Fruit fly (Drosophila melanogaster) whole organism, prepupa: Measurements from ENCODE around the gene Vps39.

Experiments used
- CG11294 ChIP-seq: fragments of 200-800 bp; sonication (Bioruptor generic); IDR thresholded peaks from 2 replicates; pipeline ENCODE4 v1.3.6; 2022; ENCODE audit warnings: missing biosample characterization, missing genetic modification characterization
- CG11762 ChIP-seq: fragments of 200-800 bp; sonication (Bioruptor generic); optimal IDR thresholded peaks from 3 replicates; lab custom pipeline; 2016; ENCODE audit warnings: missing biosample characterization, missing genetic modification characterization; ENCODE audit not compliant: insufficient read depth
- CG11902 ChIP-seq: fragments of 200-800 bp; sonication (Bioruptor generic); optimal IDR thresholded peaks from 3 replicates; lab custom pipeline; 2016; ENCODE audit warnings: missing biosample characterization, missing genetic modification characterization
- CG15336 ChIP-seq: fragments of 200-800 bp; sonication (Bioruptor generic); IDR thresholded peaks from 2 replicates; pipeline ENCODE4 v1.3.6; 2022; ENCODE audit warnings: missing biosample characterization, missing genetic modification characterization
- CG1621 ChIP-seq: fragments of 200-800 bp; sonication (Bioruptor generic); optimal IDR thresholded peaks from 3 replicates; lab custom pipeline; 2018; ENCODE audit warnings: missing biosample characterization, mild to moderate bottlenecking, missing genetic modification characterization
- CG16779 ChIP-seq: fragments of 200-800 bp; sonication (Bioruptor generic); optimal IDR thresholded peaks from 3 replicates; lab custom pipeline; 2017; ENCODE audit warnings: missing biosample characterization, mild to moderate bottlenecking, missing genetic modification characterization
- CG31627 ChIP-seq: fragments of 200-800 bp; sonication (Bioruptor generic); optimal IDR thresholded peaks from 3 replicates; lab custom pipeline; 2016; ENCODE audit warnings: missing biosample characterization, missing genetic modification characterization
- CG34406 ChIP-seq: fragments of 200-800 bp; sonication (Bioruptor generic); optimal IDR thresholded peaks from 3 replicates; lab custom pipeline; 2016; ENCODE audit warnings: missing biosample characterization, missing genetic modification characterization
- CG6163 ChIP-seq: fragments of 200-800 bp; sonication (Bioruptor generic); IDR thresholded peaks from 3 replicates; pipeline ENCODE4 v1.3.6; 2022; ENCODE audit warnings: missing biosample characterization, missing genetic modification characterization
- CG6276 ChIP-seq: fragments of 200-800 bp; sonication (Bioruptor generic); optimal IDR thresholded peaks from 2 replicates; lab custom pipeline; 2017; ENCODE audit warnings: missing biosample characterization, mild to moderate bottlenecking, missing genetic modification characterization
- CG6792 ChIP-seq: fragments of 200-800 bp; sonication (Bioruptor generic); optimal IDR thresholded peaks from 3 replicates; lab custom pipeline; 2016; ENCODE audit warnings: missing biosample characterization, missing genetic modification characterization
- CG6854 ChIP-seq: fragments of 200-800 bp; sonication (Bioruptor generic); optimal IDR thresholded peaks from 2 replicates; lab custom pipeline; 2017; ENCODE audit warnings: missing biosample characterization, mild to moderate bottlenecking, missing genetic modification characterization
- CG7368 ChIP-seq: fragments of 200-800 bp; sonication (Bioruptor generic); optimal IDR thresholded peaks from 3 replicates; lab custom pipeline; 2016; ENCODE audit warnings: missing biosample characterization, missing genetic modification characterization
- CG8119 ChIP-seq: fragments of 200-800 bp; sonication (Bioruptor generic); IDR thresholded peaks from 3 replicates; pipeline ENCODE4 v1.3.6; 2022; ENCODE audit warnings: missing biosample characterization, missing genetic modification characterization
- CG8632 ChIP-seq: fragments of 200-800 bp; sonication (Bioruptor generic); optimal IDR thresholded peaks from 3 replicates; lab custom pipeline; 2016; ENCODE audit warnings: missing biosample characterization, missing genetic modification characterization
- CG9139 ChIP-seq: fragments of 200-800 bp; sonication (Bioruptor generic); optimal IDR thresholded peaks from 3 replicates; lab custom pipeline; 2017; ENCODE audit warnings: missing biosample characterization, mild to moderate bottlenecking, missing genetic modification characterization
- Eip75B ChIP-seq: fragments of 200-800 bp; sonication (Bioruptor generic); optimal IDR thresholded peaks from 3 replicates; lab custom pipeline; 2016; ENCODE audit warnings: missing biosample characterization, missing genetic modification characterization
- Eip78C ChIP-seq: fragments of 200-800 bp; sonication (Bioruptor generic); peaks from one replicate; lab custom pipeline; 2016; ENCODE audit warnings: missing biosample characterization, missing genetic modification characterization
- Eip93F ChIP-seq: fragments of 200-800 bp; sonication (Bioruptor generic); optimal IDR thresholded peaks from 2 replicates; lab custom pipeline; 2016; ENCODE audit warnings: missing biosample characterization, mild to moderate bottlenecking, missing genetic modification characterization
- Ets21C ChIP-seq: fragments of 200-800 bp; sonication (Bioruptor generic); optimal IDR thresholded peaks from 3 replicates; lab custom pipeline; 2016; ENCODE audit warnings: missing biosample characterization, missing genetic modification characterization
- Ets96B ChIP-seq: fragments of 200-800 bp; optimal IDR thresholded peaks from 2 replicates; lab custom pipeline; 2019; ENCODE audit warnings: missing biosample characterization, mild to moderate bottlenecking, missing genetic modification characterization, moderate library complexity
- Hr38 ChIP-seq: sonication (Bioruptor generic); optimal IDR thresholded peaks from 2 replicates; lab custom pipeline; 2016; ENCODE audit warnings: missing biosample characterization, missing genetic modification characterization
- Hr4 ChIP-seq: fragments of 200-800 bp; sonication (Bioruptor generic); optimal IDR thresholded peaks from 3 replicates; lab custom pipeline; 2016; ENCODE audit warnings: missing biosample characterization, missing genetic modification characterization
- OdsH ChIP-seq: fragments of 200-800 bp; sonication (Bioruptor generic); optimal IDR thresholded peaks from 3 replicates; lab custom pipeline; 2016; ENCODE audit warnings: missing biosample characterization, missing genetic modification characterization
- Sox102F ChIP-seq: fragments of 200-800 bp; sonication (Bioruptor generic); optimal IDR thresholded peaks from 2 replicates; lab custom pipeline; 2016; ENCODE audit warnings: missing biosample characterization, mild to moderate bottlenecking, missing genetic modification characterization
- Sox14 ChIP-seq: fragments of 200-800 bp; sonication (Bioruptor generic); optimal IDR thresholded peaks from 3 replicates; lab custom pipeline; 2016; ENCODE audit warnings: missing biosample characterization, missing genetic modification characterization
- Sox15 ChIP-seq: fragments of 200-800 bp; sonication (Bioruptor generic); optimal IDR thresholded peaks from 3 replicates; lab custom pipeline; 2016; ENCODE audit warnings: missing biosample characterization, missing genetic modification characterization
- acj6 ChIP-seq: fragments of 200-800 bp; sonication (Bioruptor generic); optimal IDR thresholded peaks from 3 replicates; lab custom pipeline; 2016; ENCODE audit warnings: missing biosample characterization, missing genetic modification characterization
- cyc ChIP-seq: fragments of 200-800 bp; sonication (Bioruptor generic); optimal IDR thresholded peaks from 3 replicates; lab custom pipeline; 2016; ENCODE audit warnings: missing biosample characterization, missing genetic modification characterization
- dac ChIP-seq: fragments of 200-800 bp; sonication (Bioruptor generic); optimal IDR thresholded peaks from 2 replicates; lab custom pipeline; 2017; ENCODE audit warnings: missing biosample characterization, mild to moderate bottlenecking, missing genetic modification characterization
- dsx ChIP-seq: fragments of 200-800 bp; optimal IDR thresholded peaks from 3 replicates; lab custom pipeline; 2019; ENCODE audit warnings: missing biosample characterization, mild to moderate bottlenecking, missing genetic modification characterization, moderate library complexity; ENCODE audit not compliant: poor library complexity, severe bottlenecking
- eg ChIP-seq: fragments of 200-800 bp; sonication (Bioruptor generic); IDR thresholded peaks from 3 replicates; pipeline ENCODE4 v1.3.6; 2022; ENCODE audit warnings: missing biosample characterization, missing genetic modification characterization
- esn ChIP-seq: fragments of 200-800 bp; sonication (Bioruptor generic); optimal IDR thresholded peaks from 2 replicates; lab custom pipeline; 2016; ENCODE audit warnings: missing biosample characterization, mild to moderate bottlenecking, missing genetic modification characterization, moderate library complexity
- fd59A ChIP-seq: fragments of 200-800 bp; sonication (Bioruptor generic); optimal IDR thresholded peaks from 2 replicates; lab custom pipeline; 2017; ENCODE audit warnings: missing biosample characterization, mild to moderate bottlenecking, missing genetic modification characterization, missing genetic modification reagents
- fd85E ChIP-seq: fragments of 200-800 bp; sonication (Bioruptor generic); optimal IDR thresholded peaks from 3 replicates; lab custom pipeline; 2016; ENCODE audit warnings: missing biosample characterization, missing genetic modification characterization
- lz ChIP-seq: fragments of 200-800 bp; sonication (Bioruptor generic); optimal IDR thresholded peaks from 3 replicates; lab custom pipeline; 2016; ENCODE audit warnings: missing biosample characterization, missing genetic modification characterization
- net ChIP-seq: fragments of 200-800 bp; sonication (Bioruptor generic); optimal IDR thresholded peaks from 3 replicates; lab custom pipeline; 2016; ENCODE audit warnings: missing biosample characterization, missing genetic modification characterization
- spab ChIP-seq: fragments of 200-800 bp; sonication (Bioruptor generic); optimal IDR thresholded peaks from 2 replicates; lab custom pipeline; 2017; ENCODE audit warnings: missing biosample characterization, mild to moderate bottlenecking, missing genetic modification characterization, missing genetic modification reagents
- ss ChIP-seq, 2 experiments: fragments of 200-800 bp; sonication (Bioruptor generic); optimal IDR thresholded peaks; 2 replicates in 1 of 2; 3 replicates in 1 of 2; lab custom pipeline; 2017 to 2018; ENCODE audit warnings: mild to moderate bottlenecking in 2 of 2, missing biosample characterization in 2 of 2, missing genetic modification characterization in 2 of 2, moderate library complexity in 1 of 2
- svp ChIP-seq: fragments of 200-800 bp; sonication (Bioruptor generic); peaks from one replicate; lab custom pipeline; 2016; ENCODE audit warnings: missing biosample characterization, missing genetic modification characterization
- vri ChIP-seq: fragments of 200-800 bp; sonication (Bioruptor generic); optimal IDR thresholded peaks from 3 replicates; lab custom pipeline; 2016; ENCODE audit warnings: missing biosample characterization, mild to moderate bottlenecking, missing genetic modification characterization

The Vps39 gene

dm6 chr3R:18279494-18279893, 5.2 kb upstream of the Vps39 start, which contains the start of gene CG7142:
Gene CG7142 (minus strand): TSS chr3R:18279522.
- TF ChIP-seq Eip93F (GFP tag; lab: Kevin White, UChicago) (peak; percentile 24), CG6276 (no peak), CG31627 (GFP tag; lab: Kevin White, UChicago) (peak; percentile 25), esn (peak; percentile 36), CG1621 (tag; lab: Kevin White, UChicago) (no peak), vri (GFP tag; lab: Kevin White, UChicago) (peak; percentile 72), svp (GFP tag; lab: Kevin White, UChicago) (peak; percentile 94), OdsH (GFP tag; lab: Kevin White, UChicago) (no peak), CG11294 (no peak), CG11762 (GFP tag; lab: Kevin White, UChicago) (no peak), net (GFP tag; lab: Kevin White, UChicago) (no peak)

dm6 chr3R:18277406-18277805, 3.2 kb upstream of the Vps39 start:
- peak; percentile 67 for TF ChIP-seq vri (GFP tag; lab: Kevin White, UChicago)
- TF ChIP-seq net (GFP tag; lab: Kevin White, UChicago): no peak

DNA sequence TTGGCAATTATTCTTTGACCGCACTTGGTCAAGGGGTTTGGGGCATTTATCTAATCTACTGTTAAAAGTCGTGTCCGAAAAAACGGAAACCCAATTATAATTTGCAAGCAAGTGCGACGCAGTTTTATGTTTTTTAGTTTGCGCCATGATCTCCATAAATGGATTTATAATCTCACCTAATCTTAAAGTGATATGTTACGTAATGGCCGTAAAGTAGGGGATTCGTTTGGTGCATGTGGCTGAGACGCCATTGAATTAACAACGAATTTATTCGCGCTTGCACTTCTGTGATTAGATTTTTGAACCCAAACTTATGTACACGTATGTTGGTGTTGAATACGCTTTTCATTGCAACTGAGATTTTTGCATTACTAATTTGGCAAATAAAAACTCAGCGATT, 2.4 kb upstream of the Vps39 start:
- no peak for TF ChIP-seq lz (GFP tag; lab: Kevin White, UChicago)
- peak; percentile 26 for TF ChIP-seq vri (GFP tag; lab: Kevin White, UChicago)
- TF ChIP-seq CG34406 (GFP tag; lab: Kevin White, UChicago): no peak
- no peak for TF ChIP-seq CG7368
- TF ChIP-seq fd85E (GFP tag; lab: Kevin White, UChicago): no peak
- peak; percentile 19 for TF ChIP-seq svp (GFP tag; lab: Kevin White, UChicago)
- no peak for TF ChIP-seq OdsH (GFP tag; lab: Kevin White, UChicago)
- no peak for TF ChIP-seq cyc
- no peak for TF ChIP-seq acj6 (GFP tag; lab: Kevin White, UChicago)
- TF ChIP-seq CG6792 (GFP tag; lab: Kevin White, UChicago): no peak
- TF ChIP-seq esn: no peak
- TF ChIP-seq CG11902 (GFP tag; lab: Kevin White, UChicago): no peak

- TF ChIP-seq esn (peak; percentile 20), fd85E (GFP tag; lab: Kevin White, UChicago) (no peak), lz (GFP tag; lab: Kevin White, UChicago) (peak; percentile 2), vri (GFP tag; lab: Kevin White, UChicago) (peak; percentile 8), net (GFP tag; lab: Kevin White, UChicago) (peak; percentile 37), CG8632 (GFP tag; lab: Kevin White, UChicago) (peak; percentile 11), Eip78C (peak; percentile 36), Eip75B (GFP tag; lab: Kevin White, UChicago) (no peak), CG8119 (peak; percentile 70; the same call in 2 of the 3 replicates), CG6163 (peak; percentile 48), CG11762 (GFP tag; lab: Kevin White, UChicago) (no peak), CG34406 (GFP tag; lab: Kevin White, UChicago) (peak; percentile 63), CG6792 (GFP tag; lab: Kevin White, UChicago) (peak; percentile 1), Hr38 (GFP tag; lab: Kevin White, UChicago) (no peak), OdsH (GFP tag; lab: Kevin White, UChicago) (no peak), Ets96B (tag; lab: Kevin White, UChicago) (peak; percentile 26), CG9139 (GFP tag; lab: Kevin White, UChicago) (no peak), acj6 (GFP tag; lab: Kevin White, UChicago) (peak; percentile 18), CG31627 (GFP tag; lab: Kevin White, UChicago) (no peak), CG6854 (GFP tag; lab: Kevin White, UChicago) (peak; percentile 15), CG15336 (GFP tag; lab: Robert Waterston, UW) (peak; percentile 75), spab (GFP tag; lab: Kevin White, UChicago) (no peak), CG16779 (tag; lab: Kevin White, UChicago) (peak; percentile 35), Sox14 (GFP tag; lab: Kevin White, UChicago) (peak; percentile 33), CG1621 (tag; lab: Kevin White, UChicago) (no peak), CG11294 (no peak), svp (GFP tag; lab: Kevin White, UChicago) (no peak), Hr4 (GFP tag; lab: Kevin White, UChicago) (no peak), fd59A (no peak), dsx (GFP tag; lab: Kevin White, UChicago) (no peak), dac (GFP tag; lab: Kevin White, UChicago) (no peak), eg (GFP tag; lab: Robert Waterston, UW) (peak; percentile 69; the same call in 2 of the 3 replicates), Sox102F (GFP tag; lab: Kevin White, UChicago) (no peak), Ets21C (GFP tag; lab: Kevin White, UChicago) (no peak), Sox15 (GFP tag; lab: Kevin White, UChicago) (no peak), CG11902 (GFP tag; lab: Kevin White, UChicago) (no peak), ss (GFP tag; optimal IDR thresholded peaks at IDR 0.05; lab: Kevin White, UChicago) (peak in 1 of 2 experiments; percentile 27)
Measured at dm6 chr3R:18275113-18275782, 1.0 kb upstream of the Vps39 start.
